Fruit fly (Drosophila melanogaster) whole organism, prepupa: ENCODE measurements around the gene Cyp12c1.

Source experiments
- Blimp-1 ChIP-seq: fragments of 200-800 bp; sonication (Bioruptor generic); optimal IDR thresholded peaks from 3 replicates; lab custom pipeline; 2017; ENCODE audit warnings: missing biosample characterization, missing genetic modification characterization, mild to moderate bottlenecking, moderate library complexity, missing genetic modification reagents
- CG11294 ChIP-seq: fragments of 200-800 bp; sonication (Bioruptor generic); IDR thresholded peaks from 2 replicates; pipeline ENCODE4 v1.3.6; 2022; ENCODE audit warnings: missing biosample characterization, missing genetic modification characterization
- CG15336 ChIP-seq: fragments of 200-800 bp; sonication (Bioruptor generic); IDR thresholded peaks from 2 replicates; pipeline ENCODE4 v1.3.6; 2022; ENCODE audit warnings: missing biosample characterization, missing genetic modification characterization
- CG1621 ChIP-seq: fragments of 200-800 bp; sonication (Bioruptor generic); optimal IDR thresholded peaks from 3 replicates; lab custom pipeline; 2018; ENCODE audit warnings: missing biosample characterization, mild to moderate bottlenecking, missing genetic modification characterization
- CG3032 ChIP-seq: fragments of 200-800 bp; optimal IDR thresholded peaks from 2 replicates; lab custom pipeline; 2019; ENCODE audit warnings: missing biosample characterization, mild to moderate bottlenecking, missing genetic modification characterization, moderate library complexity
- CG31627 ChIP-seq: fragments of 200-800 bp; sonication (Bioruptor generic); optimal IDR thresholded peaks from 3 replicates; lab custom pipeline; 2016; ENCODE audit warnings: missing biosample characterization, missing genetic modification characterization
- CG32006 ChIP-seq: fragments of 200-800 bp; sonication (Bioruptor generic); optimal IDR thresholded peaks from 3 replicates; lab custom pipeline; 2017; ENCODE audit warnings: missing biosample characterization, mild to moderate bottlenecking, missing genetic modification characterization
- CG34406 ChIP-seq: fragments of 200-800 bp; sonication (Bioruptor generic); optimal IDR thresholded peaks from 3 replicates; lab custom pipeline; 2016; ENCODE audit warnings: missing biosample characterization, missing genetic modification characterization
- CG3919 ChIP-seq: fragments of 200-800 bp; sonication (Bioruptor generic); optimal IDR thresholded peaks from 3 replicates; lab custom pipeline; 2016; ENCODE audit warnings: missing biosample characterization, missing genetic modification characterization
- CG4318 ChIP-seq: fragments of 200-800 bp; sonication (Bioruptor generic); optimal IDR thresholded peaks from 3 replicates; lab custom pipeline; 2017; ENCODE audit warnings: missing biosample characterization, mild to moderate bottlenecking, missing genetic modification characterization
- CG6163 ChIP-seq: fragments of 200-800 bp; sonication (Bioruptor generic); IDR thresholded peaks from 3 replicates; pipeline ENCODE4 v1.3.6; 2022; ENCODE audit warnings: missing biosample characterization, missing genetic modification characterization
- CG6276 ChIP-seq: fragments of 200-800 bp; sonication (Bioruptor generic); optimal IDR thresholded peaks from 2 replicates; lab custom pipeline; 2017; ENCODE audit warnings: missing biosample characterization, mild to moderate bottlenecking, missing genetic modification characterization
- CG7368 ChIP-seq: fragments of 200-800 bp; sonication (Bioruptor generic); optimal IDR thresholded peaks from 3 replicates; lab custom pipeline; 2016; ENCODE audit warnings: missing biosample characterization, missing genetic modification characterization
- CG8319 ChIP-seq: fragments of 200-800 bp; sonication (Bioruptor generic); optimal IDR thresholded peaks from 3 replicates; lab custom pipeline; 2016; ENCODE audit warnings: missing biosample characterization, missing genetic modification characterization
- CG9139 ChIP-seq: fragments of 200-800 bp; sonication (Bioruptor generic); optimal IDR thresholded peaks from 3 replicates; lab custom pipeline; 2017; ENCODE audit warnings: missing biosample characterization, mild to moderate bottlenecking, missing genetic modification characterization
- Eip75B ChIP-seq: fragments of 200-800 bp; sonication (Bioruptor generic); optimal IDR thresholded peaks from 3 replicates; lab custom pipeline; 2016; ENCODE audit warnings: missing biosample characterization, missing genetic modification characterization
- Eip78C ChIP-seq: fragments of 200-800 bp; sonication (Bioruptor generic); peaks from one replicate; lab custom pipeline; 2016; ENCODE audit warnings: missing biosample characterization, missing genetic modification characterization
- Gug ChIP-seq: fragments of 200-800 bp; sonication (Bioruptor generic); IDR thresholded peaks from 2 replicates; pipeline ENCODE4 v1.3.6; 2022; ENCODE audit warnings: missing biosample characterization, missing genetic modification characterization
- Hr38 ChIP-seq: sonication (Bioruptor generic); optimal IDR thresholded peaks from 2 replicates; lab custom pipeline; 2016; ENCODE audit warnings: missing biosample characterization, missing genetic modification characterization
- Hr39 ChIP-seq: fragments of 200-800 bp; sonication (Bioruptor generic); optimal IDR thresholded peaks from 2 replicates; lab custom pipeline; 2016; ENCODE audit warnings: missing biosample characterization, missing genetic modification characterization
- Sox102F ChIP-seq: fragments of 200-800 bp; sonication (Bioruptor generic); optimal IDR thresholded peaks from 2 replicates; lab custom pipeline; 2016; ENCODE audit warnings: missing biosample characterization, mild to moderate bottlenecking, missing genetic modification characterization
- Sox14 ChIP-seq: fragments of 200-800 bp; sonication (Bioruptor generic); optimal IDR thresholded peaks from 3 replicates; lab custom pipeline; 2016; ENCODE audit warnings: missing biosample characterization, missing genetic modification characterization
- Sox15 ChIP-seq: fragments of 200-800 bp; sonication (Bioruptor generic); optimal IDR thresholded peaks from 3 replicates; lab custom pipeline; 2016; ENCODE audit warnings: missing biosample characterization, missing genetic modification characterization
- achi ChIP-seq: fragments of 200-800 bp; sonication (Bioruptor generic); optimal IDR thresholded peaks from 3 replicates; lab custom pipeline; 2016; ENCODE audit warnings: missing biosample characterization, missing genetic modification characterization
- acj6 ChIP-seq: fragments of 200-800 bp; sonication (Bioruptor generic); optimal IDR thresholded peaks from 3 replicates; lab custom pipeline; 2016; ENCODE audit warnings: missing biosample characterization, missing genetic modification characterization
- cyc ChIP-seq: fragments of 200-800 bp; sonication (Bioruptor generic); optimal IDR thresholded peaks from 3 replicates; lab custom pipeline; 2016; ENCODE audit warnings: missing biosample characterization, missing genetic modification characterization
- dac ChIP-seq: fragments of 200-800 bp; sonication (Bioruptor generic); optimal IDR thresholded peaks from 2 replicates; lab custom pipeline; 2017; ENCODE audit warnings: missing biosample characterization, mild to moderate bottlenecking, missing genetic modification characterization
- fd85E ChIP-seq: fragments of 200-800 bp; sonication (Bioruptor generic); optimal IDR thresholded peaks from 3 replicates; lab custom pipeline; 2016; ENCODE audit warnings: missing biosample characterization, missing genetic modification characterization
- fkh ChIP-seq: fragments of 200-800 bp; sonication (Bioruptor generic); optimal IDR thresholded peaks from 3 replicates; lab custom pipeline; 2017; ENCODE audit warnings: missing biosample characterization, mild to moderate bottlenecking, missing genetic modification characterization, moderate library complexity
- net ChIP-seq: fragments of 200-800 bp; sonication (Bioruptor generic); optimal IDR thresholded peaks from 3 replicates; lab custom pipeline; 2016; ENCODE audit warnings: missing biosample characterization, missing genetic modification characterization
- salr ChIP-seq, 2 experiments: fragments of 200-800 bp; sonication (Bioruptor generic); optimal IDR thresholded peaks; 3 replicates each; lab custom pipeline; 2016 to 2018; ENCODE audit warnings: missing biosample characterization in 2 of 2, missing genetic modification characterization in 2 of 2, mild to moderate bottlenecking in 1 of 2
- spab ChIP-seq: fragments of 200-800 bp; sonication (Bioruptor generic); optimal IDR thresholded peaks from 2 replicates; lab custom pipeline; 2017; ENCODE audit warnings: missing biosample characterization, mild to moderate bottlenecking, missing genetic modification characterization, missing genetic modification reagents
- ss ChIP-seq, 2 experiments: fragments of 200-800 bp; sonication (Bioruptor generic); optimal IDR thresholded peaks; 2 replicates in 1 of 2; 3 replicates in 1 of 2; lab custom pipeline; 2017 to 2018; ENCODE audit warnings: mild to moderate bottlenecking in 2 of 2, missing biosample characterization in 2 of 2, missing genetic modification characterization in 2 of 2, moderate library complexity in 1 of 2
- svp ChIP-seq: fragments of 200-800 bp; sonication (Bioruptor generic); peaks from one replicate; lab custom pipeline; 2016; ENCODE audit warnings: missing biosample characterization, missing genetic modification characterization
- topi ChIP-seq: fragments of 200-800 bp; sonication (Bioruptor generic); optimal IDR thresholded peaks from 3 replicates; lab custom pipeline; 2016; ENCODE audit warnings: missing biosample characterization, missing genetic modification characterization
- vri ChIP-seq: fragments of 200-800 bp; sonication (Bioruptor generic); optimal IDR thresholded peaks from 3 replicates; lab custom pipeline; 2016; ENCODE audit warnings: missing biosample characterization, mild to moderate bottlenecking, missing genetic modification characterization

Cyp12c1 gene

dm6 chr3L:18686220-18686801 lies at the start of gene Cyp12c1:
Cyp12c1 (minus strand) TSS chr3L:18686319.
- TF ChIP-seq net (no peak), CG15336 (no peak), CG34406 (GFP tag; lab: Kevin White, UChicago) (no peak), Sox102F (no peak), Sox15 (GFP tag; lab: Kevin White, UChicago) (no peak), Eip78C (GFP tag; lab: Kevin White, UChicago) (peak; percentile 22), salr (GFP tag; optimal IDR thresholded peaks at IDR 0.05; lab: Kevin White, UChicago) (no peak), Hr38 (GFP tag; lab: Kevin White, UChicago) (no peak), Hr39 (no peak), Gug (GFP tag; lab: Robert Waterston, UW) (no peak), CG7368 (no peak), vri (no peak), svp (GFP tag; lab: Kevin White, UChicago) (peak; percentile 87), CG4318 (GFP tag; lab: Kevin White, UChicago) (no peak)
- TF ChIP-seq, all 60 proteins: peak for 2

dm6 chr3L:18723172-18723571 lies 37.1 kb upstream of the Cyp12c1 start, which contains the start of gene CG12477:
CG12477 (minus strand) TSS chr3L:18723272.
- TF ChIP-seq Sox15 (GFP tag; lab: Kevin White, UChicago) (no peak), CG34406 (GFP tag; lab: Kevin White, UChicago) (no peak), dac (GFP tag; lab: Kevin White, UChicago) (no peak), ss (GFP tag; optimal IDR thresholded peaks at IDR 0.05; lab: Kevin White, UChicago) (no peak), CG3919 (no peak), fd85E (GFP tag; lab: Kevin White, UChicago) (no peak)

dm6 chr3L:18698312-18698711 lies 12.2 kb upstream of the Cyp12c1 start, which contains the start of gene Dic4:
Dic4 (minus strand) TSS chr3L:18698412.
- TF ChIP-seq topi (no peak), dac (GFP tag; lab: Kevin White, UChicago) (no peak), CG6276 (GFP tag; lab: Kevin White, UChicago) (no peak), fkh (no peak), cyc (GFP tag; lab: Kevin White, UChicago) (no peak), CG3032 (tag; lab: Kevin White, UChicago) (no peak), CG7368 (no peak), spab (GFP tag; lab: Kevin White, UChicago) (no peak), achi (GFP tag; lab: Kevin White, UChicago) (no peak)

- TF ChIP-seq CG9139 (GFP tag; lab: Kevin White, UChicago) (no peak), salr (GFP tag; optimal IDR thresholded peaks at IDR 0.05; lab: Kevin White, UChicago) (no peak), fkh (no peak), Eip75B (GFP tag; lab: Kevin White, UChicago) (no peak), Hr39 (no peak), Sox14 (GFP tag; lab: Kevin White, UChicago) (no peak), Sox15 (GFP tag; lab: Kevin White, UChicago) (no peak), CG11294 (GFP tag; lab: Robert Waterston, UW) (no peak), acj6 (no peak), CG31627 (GFP tag; lab: Kevin White, UChicago) (no peak), Hr38 (GFP tag; lab: Kevin White, UChicago) (no peak), CG6163 (GFP tag; lab: Robert Waterston, UW) (no peak), CG3919 (no peak), topi (no peak), Blimp-1 (GFP tag; lab: Kevin White, UChicago) (no peak), CG32006 (GFP tag; lab: Kevin White, UChicago) (no peak), CG1621 (tag; lab: Kevin White, UChicago) (no peak), CG8319 (GFP tag; lab: Kevin White, UChicago) (no peak)
Measured at dm6 chr3L:18693887-18694286, 7.8 kb upstream of the Cyp12c1 start, which contains the start of gene CG6893. CG6893 (plus strand) TSS chr3L:18694187.
